Fruit fly (Drosophila melanogaster): ENCODE measurements around the gene tey.

DNA sequence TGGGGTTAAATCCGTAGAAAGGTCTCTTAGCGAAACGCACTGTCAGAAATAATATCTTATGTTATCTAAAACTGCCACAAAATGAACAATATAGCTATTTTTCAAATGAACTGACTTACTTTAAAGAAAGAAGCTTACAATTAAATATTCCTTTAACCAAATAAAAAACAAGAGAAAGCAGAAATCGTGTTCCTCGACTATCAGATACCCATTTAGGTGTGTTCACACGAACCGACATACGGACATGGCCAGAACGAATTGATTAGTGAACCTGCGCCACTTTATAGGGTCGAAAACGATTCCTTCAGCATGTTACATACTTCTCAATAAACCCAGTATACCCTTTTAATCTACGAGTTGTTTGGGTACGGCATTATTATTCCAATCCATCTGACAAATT lies 19.6 kb upstream of the tey start:
- no peak for TF ChIP-seq CG12605 (GFP tag; IDR thresholded peaks at IDR 0.05)
- TF ChIP-seq CG15710 (tag; optimal IDR thresholded peaks at IDR 0.05): no peak
- no peak for TF ChIP-seq rn (GFP tag; IDR thresholded peaks at IDR 0.05)
